Fruit fly (Drosophila melanogaster): ENCODE results near the gene IntS2.

DNA sequence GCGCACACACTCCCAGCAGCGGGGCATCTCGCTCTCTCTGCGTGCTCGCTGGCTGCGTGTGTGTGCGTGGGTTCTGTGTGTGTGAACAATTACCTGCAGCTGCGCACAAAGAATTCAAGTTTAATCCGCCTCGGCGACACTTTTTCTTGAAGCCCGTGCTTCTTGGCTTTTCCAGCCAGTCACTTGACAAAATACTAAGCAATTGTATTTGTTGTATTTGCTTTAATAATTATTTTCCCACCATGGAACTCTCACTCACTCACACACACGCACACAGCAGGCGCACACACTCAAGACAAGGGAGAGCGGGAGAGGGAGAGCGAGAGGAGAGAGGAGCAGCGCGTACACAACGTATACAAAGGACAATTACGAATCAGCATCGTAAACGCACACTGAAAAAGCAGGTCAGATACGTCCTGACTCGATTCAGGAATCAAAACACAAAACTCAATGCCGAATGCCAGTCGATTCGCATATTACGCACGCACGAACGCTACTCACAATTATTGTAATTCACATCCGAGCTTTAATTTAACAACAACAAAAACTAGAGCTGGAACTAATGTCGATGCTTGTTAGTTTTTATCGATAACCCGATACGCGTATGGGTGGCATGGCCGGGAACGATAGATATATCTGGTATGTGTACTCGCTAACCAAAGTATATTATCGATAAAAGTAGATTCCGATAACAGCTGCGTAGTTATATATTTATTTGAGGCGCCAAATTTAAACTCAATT is 4.5 kb downstream of the IntS2 start, which contains the start of gene RhoGAPp190:
- TF ChIP-seq toe (GFP tag; optimal IDR thresholded peaks at IDR 0.05) = no peak
- no peak for TF ChIP-seq CG1620 (GFP tag; optimal IDR thresholded peaks at IDR 0.05)
- TF ChIP-seq Hr96 (GFP tag; optimal IDR thresholded peaks at IDR 0.05) = no peak
- peak; percentile 74 for TF ChIP-seq bab1 (GFP tag; optimal IDR thresholded peaks at IDR 0.05)
- peak; percentile 39 for TF ChIP-seq CG7101 (tag; optimal IDR thresholded peaks at IDR 0.05)
- TF ChIP-seq ovo (GFP tag; optimal IDR thresholded peaks at IDR 0.05) = no peak
- peak; percentile 45 for TF ChIP-seq Mnt (GFP tag; optimal IDR thresholded peaks at IDR 0.05)
- no peak for TF ChIP-seq Crg-1 (GFP tag; optimal IDR thresholded peaks at IDR 0.05)
- TF ChIP-seq CG33017 (tag; optimal IDR thresholded peaks at IDR 0.05) = no peak
- peak; percentile 29 for TF ChIP-seq cic (GFP tag; optimal IDR thresholded peaks at IDR 0.05)
- TF ChIP-seq CG7045 (GFP tag; optimal IDR thresholded peaks at IDR 0.05) = no peak
- peak; percentile 43 for TF ChIP-seq tj (GFP tag; optimal IDR thresholded peaks at IDR 0.05)
- TF ChIP-seq pad (GFP tag; optimal IDR thresholded peaks at IDR 0.05) = peak; percentile 58
